Worm (Caenorhabditis elegans) whole organism, L4/young adult: ENCODE results near the gene pbo-5.

Experiments
- W03F9.2 ChIP-seq: fragments of 150-350 bp; optimal IDR thresholded peaks from 2 replicates; lab custom pipeline; 2014; ENCODE audit warnings: missing biosample characterization, missing genetic modification characterization
- dao-5 ChIP-seq: sonication (generic microtip); optimal IDR thresholded peaks from 2 replicates; lab custom pipeline; 2016; ENCODE audit warnings: missing genotype, missing genetic modification characterization, moderate library complexity, missing compliant biosample characterization

DNA sequence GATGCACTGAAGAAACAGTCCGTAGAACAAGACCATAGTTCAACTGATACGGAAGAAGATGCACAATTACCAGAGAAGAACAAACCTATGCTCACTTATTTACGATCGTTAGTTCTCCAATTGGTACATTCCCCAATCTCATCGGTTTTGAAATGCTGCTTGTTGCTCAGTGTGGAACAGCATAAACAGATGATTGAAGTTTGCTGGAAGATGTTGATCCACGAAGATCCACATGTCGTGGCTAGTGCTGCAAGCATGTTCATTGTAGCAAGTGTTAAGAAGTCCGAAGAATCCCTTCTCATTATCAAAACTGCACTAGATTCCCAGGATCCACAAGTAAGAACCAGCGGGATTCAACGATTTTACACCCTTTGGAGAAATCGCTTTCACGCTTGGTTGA, 23.4 kb upstream of the pbo-5 start:
- no peak for TF ChIP-seq W03F9.2 (tag; lab: Kevin White, UChicago)
- TF ChIP-seq dao-5 (tag; lab: Kevin White, UChicago), result no peak
